Fruit fly (Drosophila melanogaster): ENCODE measurements around the gene fd3F.

Gene fd3F

dm6 chrX:3780884-3781283, 21.2 kb upstream of the fd3F start (continued):
- TF ChIP-seq onecut (GFP tag; IDR thresholded peaks at IDR 0.05) (no peak), CG7271 (tag; optimal IDR thresholded peaks at IDR 0.05) (no peak), dati (GFP tag; IDR thresholded peaks at IDR 0.05) (no peak), TFAM (GFP tag; optimal IDR thresholded peaks at IDR 0.05) (no peak), wdn (GFP tag; IDR thresholded peaks at IDR 0.05) (no peak), Lpt (GFP tag; optimal IDR thresholded peaks at IDR 0.05) (no peak), zfh1 (GFP tag; IDR thresholded peaks at IDR 0.05) (no peak), ato (GFP tag; IDR thresholded peaks at IDR 0.05; ENCODE audit: partially characterized antibody) (peak; percentile 41; the same call in 1 of the 2 replicates), otp (GFP tag; IDR thresholded peaks at IDR 0.05) (no peak), CG4282 (GFP tag; optimal IDR thresholded peaks at IDR 0.05) (peak; percentile 11), Mrtf (GFP tag; IDR thresholded peaks at IDR 0.05) (no peak), esg (GFP tag; conservative IDR thresholded peaks at IDR 0.05) (no peak), CG30431 (GFP tag; optimal IDR thresholded peaks at IDR 0.05) (no peak), CG2202 (tag; optimal IDR thresholded peaks at IDR 0.05) (peak; percentile 18), chm (GFP tag; IDR thresholded peaks at IDR 0.05) (peak; percentile 45; the same call in 1 of the 2 replicates), Adf1 (GFP tag; IDR thresholded peaks at IDR 0.05) (peak; percentile 77), bab2 (GFP tag; optimal IDR thresholded peaks at IDR 0.05) (no peak), br (optimal IDR thresholded peaks at IDR 0.05) (no peak), HmgZ (tag; optimal IDR thresholded peaks at IDR 0.05) (peak; percentile 64), CG13287 (GFP tag; IDR thresholded peaks at IDR 0.05; ENCODE audit: partially characterized antibody) (peak; percentile 67), Dll (GFP tag; IDR thresholded peaks at IDR 0.05; ENCODE audit: partially characterized antibody) (peak; percentile 40; the same call in 1 of the 4 replicates), PHDP (tag; optimal IDR thresholded peaks at IDR 0.05) (no peak), H15 (GFP tag; IDR thresholded peaks at IDR 0.05) (no peak), CG9609 (GFP tag; optimal IDR thresholded peaks at IDR 0.05) (no peak), CG7839 (tag; optimal IDR thresholded peaks at IDR 0.05) (no peak), MBD-R2 (GFP tag; IDR thresholded peaks at IDR 0.05) (peak; percentile 24; the same call in 1 of the 2 replicates), unc-4 (GFP tag; IDR thresholded peaks at IDR 0.05; ENCODE audit: partially characterized antibody) (peak; percentile 49; the same call in 1 of the 2 replicates), CG15601 (tag; optimal IDR thresholded peaks at IDR 0.05) (peak; percentile 10), CG32772 (GFP tag; IDR thresholded peaks at IDR 0.05) (no peak), CG34422 (GFP tag; IDR thresholded peaks at IDR 0.05) (peak; percentile 79; the same call in 1 of the 3 replicates), CG17568 (GFP tag; optimal IDR thresholded peaks at IDR 0.05) (no peak), CG4854 (GFP tag; optimal IDR thresholded peaks at IDR 0.05) (no peak), CG11560 (tag; IDR thresholded peaks at IDR 0.05) (no peak), danr (GFP tag; IDR thresholded peaks at IDR 0.05) (no peak), Blimp-1 (GFP tag; optimal IDR thresholded peaks at IDR 0.05) (peak; percentile 1), CG6175 (GFP tag; IDR thresholded peaks at IDR 0.05) (peak; percentile 95), Sry-δ (GFP tag; optimal IDR thresholded peaks at IDR 0.05) (peak; percentile 21), Doc3 (GFP tag; IDR thresholded peaks at IDR 0.05; ENCODE audit: partially characterized antibody) (no peak), CG13123 (GFP tag; optimal IDR thresholded peaks at IDR 0.05) (no peak), tap (tag; optimal IDR thresholded peaks at IDR 0.05) (no peak), Scr (GFP tag; IDR thresholded peaks at IDR 0.05; ENCODE audit: partially characterized antibody) (no peak; the same call in none of the 2 replicates), CG9817 (tag; optimal IDR thresholded peaks at IDR 0.05) (no peak), Hmx (GFP tag; optimal IDR thresholded peaks at IDR 0.05) (no peak), yki (optimal IDR thresholded peaks at IDR 0.05) (no peak), sug (tag; optimal IDR thresholded peaks at IDR 0.05) (peak; percentile 25), zen2 (GFP tag; IDR thresholded peaks at IDR 0.05; ENCODE audit: partially characterized antibody) (peak; percentile 54), Dp (GFP tag; optimal IDR thresholded peaks at IDR 0.05) (no peak), bigmax (GFP tag; optimal IDR thresholded peaks at IDR 0.05) (no peak), lab (GFP tag; optimal IDR thresholded peaks at IDR 0.05) (no peak), Meics (GFP tag; optimal IDR thresholded peaks at IDR 0.05) (no peak), CG3995 (GFP tag; optimal IDR thresholded peaks at IDR 0.05) (no peak), slp2 (GFP tag; optimal IDR thresholded peaks at IDR 0.05) (no peak)

All from whole organism, embryonic.